Fruit fly (Drosophila melanogaster) whole organism, prepupa: ENCODE measurements around the gene CG4768.

ENCODE experiments used
- CG8119 ChIP-seq: fragments of 200-800 bp; sonication (Bioruptor generic); IDR thresholded peaks from 3 replicates; pipeline ENCODE4 v1.3.6; 2022; ENCODE audit warnings: missing biosample characterization, missing genetic modification characterization
- CG8632 ChIP-seq: fragments of 200-800 bp; sonication (Bioruptor generic); optimal IDR thresholded peaks from 3 replicates; lab custom pipeline; 2016; ENCODE audit warnings: missing biosample characterization, missing genetic modification characterization
- Ets21C ChIP-seq: fragments of 200-800 bp; sonication (Bioruptor generic); optimal IDR thresholded peaks from 3 replicates; lab custom pipeline; 2016; ENCODE audit warnings: missing biosample characterization, missing genetic modification characterization

- TF ChIP-seq CG8119 (GFP tag; lab: Robert Waterston, UW) (peak; percentile 65), Ets21C (no peak), CG8632 (no peak)
Observed at dm6 chrX:16782175-16782916, 9.6 kb upstream of the CG4768 start.
